Fruit fly (Drosophila melanogaster) whole organism, embryonic: ENCODE data around the gene CG42324.
A peak's percentile ranks its signal among the peaks of the same experiment; 100 is the strongest.

Experiments
- Adf1 ChIP-seq: fragments of 200-800 bp; sonication (Bioruptor generic); IDR thresholded peaks from 2 replicates; pipeline ENCODE4 v1.3.6; 2022; ENCODE audit warnings: missing biosample characterization, missing genetic modification characterization
- Awh ChIP-seq: fragments of 200-800 bp; sonication (Bioruptor generic); IDR thresholded peaks from 2 replicates; pipeline ENCODE4, ENCODE4 v1.3.6; 2022; ENCODE audit warnings: missing biosample characterization, missing genetic modification characterization
- Blimp-1 ChIP-seq: fragments of 200-800 bp; sonication (Bioruptor generic); optimal IDR thresholded peaks from 3 replicates; lab custom pipeline; 2018; ENCODE audit warnings: missing biosample characterization, missing genetic modification characterization, mild to moderate bottlenecking, moderate library complexity, missing genetic modification reagents
- CG10209 ChIP-seq: fragments of 200-800 bp; sonication (Bioruptor generic); optimal IDR thresholded peaks from 3 replicates; lab custom pipeline; 2017; ENCODE audit warnings: missing biosample characterization, mild to moderate bottlenecking, missing genetic modification characterization, missing genetic modification reagents
- CG12219 ChIP-seq: fragments of 200-800 bp; sonication (Bioruptor generic); optimal IDR thresholded peaks from 3 replicates; lab custom pipeline; 2018; ENCODE audit warnings: missing biosample characterization, mild to moderate bottlenecking, missing genetic modification characterization
- CG13296 ChIP-seq: fragments of 200-800 bp; sonication (Bioruptor generic); optimal IDR thresholded peaks from 3 replicates; lab custom pipeline; 2018; ENCODE audit warnings: missing biosample characterization, mild to moderate bottlenecking, missing genetic modification characterization
- CG13424 ChIP-seq: fragments of 200-800 bp; sonication (Bioruptor generic); optimal IDR thresholded peaks from 2 replicates; lab custom pipeline; 2019; ENCODE audit warnings: missing biosample characterization, mild to moderate bottlenecking, missing genetic modification characterization, moderate library complexity
- CG13894 ChIP-seq: fragments of 200-800 bp; sonication (Bioruptor generic); optimal IDR thresholded peaks from 3 replicates; lab custom pipeline; 2018; ENCODE audit warnings: missing biosample characterization, mild to moderate bottlenecking, missing genetic modification characterization, moderate library complexity
- CG1529 ChIP-seq: fragments of 200-800 bp; sonication (Bioruptor generic); optimal IDR thresholded peaks from 3 replicates; lab custom pipeline; 2018; ENCODE audit warnings: missing biosample characterization, missing genetic modification characterization
- CG15696 ChIP-seq: fragments of 200-800 bp; sonication (Bioruptor generic); optimal IDR thresholded peaks from 2 replicates; lab custom pipeline; 2019; ENCODE audit warnings: missing biosample characterization, mild to moderate bottlenecking, missing genetic modification characterization, moderate library complexity
- CG16779 ChIP-seq: fragments of 200-800 bp; sonication (Bioruptor generic); IDR thresholded peaks from 2 replicates; pipeline ENCODE4 v1.3.6; 2022; ENCODE audit warnings: missing biosample characterization, missing genetic modification characterization
- CG17186 ChIP-seq: fragments of 200-800 bp; sonication (Bioruptor generic); optimal IDR thresholded peaks from 3 replicates; lab custom pipeline; 2017; ENCODE audit warnings: missing biosample characterization, missing genetic modification reagents, missing genetic modification characterization
- CG17802 ChIP-seq: fragments of 200-800 bp; sonication (Bioruptor generic); optimal IDR thresholded peaks from 2 replicates; lab custom pipeline; 2018; ENCODE audit warnings: missing biosample characterization, mild to moderate bottlenecking, missing genetic modification characterization, moderate library complexity
- CG17912 ChIP-seq: fragments of 200-800 bp; sonication (Bioruptor generic); optimal IDR thresholded peaks from 2 replicates; lab custom pipeline; 2018; ENCODE audit warnings: missing biosample characterization, mild to moderate bottlenecking, missing genetic modification characterization
- CG18764 ChIP-seq: fragments of 200-800 bp; sonication (Bioruptor generic); optimal IDR thresholded peaks from 3 replicates; lab custom pipeline; 2016; ENCODE audit warnings: missing biosample characterization, missing genetic modification characterization
- CG2875 ChIP-seq: fragments of 200-800 bp; sonication (Bioruptor generic); optimal IDR thresholded peaks from 2 replicates; lab custom pipeline; 2017; ENCODE audit warnings: missing biosample characterization, mild to moderate bottlenecking, missing genetic modification characterization, missing genetic modification reagents
- CG30431 ChIP-seq: fragments of 200-800 bp; sonication (Bioruptor generic); optimal IDR thresholded peaks from 2 replicates; lab custom pipeline; 2017; ENCODE audit warnings: missing biosample characterization, missing genetic modification characterization
- CG31365 ChIP-seq: fragments of 200-800 bp; sonication (Bioruptor generic); optimal IDR thresholded peaks from 2 replicates; lab custom pipeline; 2018; ENCODE audit warnings: missing biosample characterization, mild to moderate bottlenecking, missing genetic modification characterization
- CG3995 ChIP-seq: fragments of 200-800 bp; sonication (Bioruptor generic); optimal IDR thresholded peaks from 3 replicates; lab custom pipeline; 2016; ENCODE audit warnings: missing biosample characterization, missing genetic modification characterization
- CG6175 ChIP-seq: fragments of 200-800 bp; sonication (Bioruptor generic); IDR thresholded peaks from 3 replicates; pipeline ENCODE4 v1.3.6; 2022; ENCODE audit warnings: missing biosample characterization, missing genetic modification characterization
- CG6689 ChIP-seq: fragments of 200-800 bp; sonication (Bioruptor generic); IDR thresholded peaks from 2 replicates; pipeline ENCODE4 v1.3.6; 2022; ENCODE audit warnings: missing biosample characterization, missing genetic modification characterization
- Dll ChIP-seq: fragments of 200-800 bp; sonication (Bioruptor generic); IDR thresholded peaks from 4 replicates; pipeline ENCODE4 v1.3.6; 2022; ENCODE audit warnings: missing biosample characterization, missing genetic modification characterization; ENCODE audit not compliant: partially characterized antibody
- Doc3 ChIP-seq: fragments of 200-800 bp; sonication (Bioruptor generic); IDR thresholded peaks from 3 replicates; pipeline ENCODE4 v1.3.6; 2022; ENCODE audit warnings: missing biosample characterization, missing genetic modification characterization; ENCODE audit not compliant: partially characterized antibody
- Dref ChIP-seq: fragments of 200-800 bp; sonication (Bioruptor generic); IDR thresholded peaks from 2 replicates; pipeline ENCODE4 v1.3.6; 2022; ENCODE audit warnings: missing biosample characterization, missing genetic modification characterization
- Ets97D ChIP-seq: fragments of 200-800 bp; sonication (Bioruptor generic); optimal IDR thresholded peaks from 3 replicates; lab custom pipeline; 2016; ENCODE audit warnings: missing biosample characterization, missing genetic modification characterization
- Fer2 ChIP-seq: fragments of 200-800 bp; sonication (Bioruptor generic); optimal IDR thresholded peaks from 2 replicates; lab custom pipeline; 2018; ENCODE audit warnings: missing biosample characterization, mild to moderate bottlenecking, missing genetic modification characterization, moderate library complexity
- HLH3B ChIP-seq: fragments of 200-800 bp; sonication (Bioruptor generic); IDR thresholded peaks from 2 replicates; pipeline ENCODE4 v1.3.6; 2022; ENCODE audit warnings: missing biosample characterization, missing genetic modification characterization
- Hr3 ChIP-seq: fragments of 200-800 bp; sonication (Bioruptor generic); optimal IDR thresholded peaks from 3 replicates; lab custom pipeline; 2016; ENCODE audit warnings: missing biosample characterization, missing genetic modification characterization
- Oli ChIP-seq: fragments of 200-800 bp; sonication (Bioruptor generic); optimal IDR thresholded peaks from 2 replicates; lab custom pipeline; 2018; ENCODE audit warnings: missing biosample characterization, mild to moderate bottlenecking, missing genetic modification characterization, moderate library complexity
- Six4 ChIP-seq: fragments of 200-800 bp; sonication (Bioruptor generic); optimal IDR thresholded peaks from 2 replicates; lab custom pipeline; 2016; ENCODE audit warnings: missing biosample characterization, missing genetic modification characterization
- al ChIP-seq: fragments of 200-800 bp; sonication (Bioruptor generic); IDR thresholded peaks from 2 replicates; pipeline ENCODE4 v1.3.6; 2022; ENCODE audit warnings: missing biosample characterization, missing genetic modification characterization
- ash1 ChIP-seq: fragments of 200-800 bp; sonication (Bioruptor generic); optimal IDR thresholded peaks from 2 replicates; lab custom pipeline; 2018; ENCODE audit warnings: missing biosample characterization, mild to moderate bottlenecking, missing genetic modification characterization
- chm ChIP-seq: fragments of 200-800 bp; sonication (Bioruptor generic); IDR thresholded peaks from 2 replicates; pipeline ENCODE4 v1.3.6; 2022; ENCODE audit warnings: missing biosample characterization, missing genetic modification characterization
- corto ChIP-seq: fragments of 200-800 bp; sonication (Bioruptor generic); optimal IDR thresholded peaks from 2 replicates; lab custom pipeline; 2016; ENCODE audit warnings: missing biosample characterization, mild to moderate bottlenecking, missing genetic modification characterization, moderate library complexity
- crp ChIP-seq, 2 experiments: fragments of 200-800 bp; sonication (Bioruptor generic); optimal IDR thresholded peaks; 2 replicates in 1 of 2; 3 replicates in 1 of 2; lab custom pipeline; 2017; ENCODE audit warnings: missing biosample characterization in 2 of 2, missing genetic modification characterization in 2 of 2, mild to moderate bottlenecking in 1 of 2, moderate library complexity in 1 of 2
- disco-r ChIP-seq: fragments of 200-800 bp; sonication (Bioruptor generic); optimal IDR thresholded peaks from 2 replicates; lab custom pipeline; 2016; ENCODE audit warnings: missing biosample characterization, missing genetic modification characterization
- dm ChIP-seq: fragments of 200-800 bp; sonication (Bioruptor generic); optimal IDR thresholded peaks from 3 replicates; lab custom pipeline; 2016; ENCODE audit warnings: missing biosample characterization, missing genetic modification characterization
- dmrt11E ChIP-seq: fragments of 200-800 bp; sonication (Bioruptor generic); optimal IDR thresholded peaks from 3 replicates; lab custom pipeline; 2018; ENCODE audit warnings: missing biosample characterization, mild to moderate bottlenecking, missing genetic modification characterization, moderate library complexity
- ewg ChIP-seq: fragments of 200-800 bp; sonication (Bioruptor generic); optimal IDR thresholded peaks from 3 replicates; lab custom pipeline; 2017; ENCODE audit warnings: mild to moderate bottlenecking, missing biosample characterization, missing genetic modification reagents, missing genetic modification characterization
- hkb ChIP-seq, 2 experiments: fragments of 200-800 bp in 1 of 2; fragments of >200 bp in 1 of 2; sonication (Bioruptor generic) in 1 of 2; IDR thresholded peaks in 1 of 2; optimal IDR thresholded peaks in 1 of 2; 2 replicates each; pipeline versions ENCODE4 v1.3.6 to Lab custom; 2017 to 2022; ENCODE audit warnings: missing biosample characterization in 1 of 2, missing genetic modification characterization in 1 of 2
- inv ChIP-seq: fragments of 200-800 bp; sonication (Bioruptor generic); IDR thresholded peaks from 2 replicates; pipeline ENCODE4 v1.3.6; 2022; ENCODE audit warnings: missing biosample characterization, missing genetic modification characterization; ENCODE audit not compliant: partially characterized antibody
- jing ChIP-seq: fragments of 200-800 bp; sonication (Bioruptor generic); optimal IDR thresholded peaks from 2 replicates; lab custom pipeline; 2018; ENCODE audit warnings: missing biosample characterization, mild to moderate bottlenecking, missing genetic modification characterization
- pan ChIP-seq, 4 experiments: fragments of >200 bp in 3 of 4; fragments of 200-800 bp in 1 of 4; sonication (Bioruptor generic) in 1 of 4; optimal IDR thresholded peaks in 3 of 4; IDR thresholded peaks in 1 of 4; 2 replicates each; pipeline versions ENCODE4 v1.3.6 to Lab custom; 2017 to 2022; ENCODE audit warnings: missing biosample characterization in 2 of 4, missing genetic modification characterization in 2 of 4, mixed read lengths in 1 of 4
- peb ChIP-seq: fragments of 200-800 bp; sonication (Bioruptor generic); IDR thresholded peaks from 2 replicates; pipeline ENCODE4 v1.3.6; 2022; ENCODE audit warnings: missing biosample characterization, missing genetic modification characterization
- pita ChIP-seq: fragments of 200-800 bp; sonication (Bioruptor generic); optimal IDR thresholded peaks from 2 replicates; lab custom pipeline; 2017; ENCODE audit warnings: missing biosample characterization, mild to moderate bottlenecking, missing genetic modification characterization
- ranshi ChIP-seq: fragments of 200-800 bp; sonication (Bioruptor generic); IDR thresholded peaks from 2 replicates; pipeline ENCODE4 v1.3.6; 2022; ENCODE audit warnings: missing biosample characterization, missing genetic modification characterization
- schlank ChIP-seq: fragments of 200-800 bp; sonication (Bioruptor generic); optimal IDR thresholded peaks from 2 replicates; lab custom pipeline; 2018; ENCODE audit warnings: missing biosample characterization, mild to moderate bottlenecking, missing genetic modification characterization
- shn ChIP-seq: fragments of 200-800 bp; sonication (Bioruptor generic); optimal IDR thresholded peaks from 3 replicates; lab custom pipeline; 2016; ENCODE audit warnings: missing biosample characterization, missing genetic modification characterization
- usp ChIP-seq: fragments of >200 bp; optimal IDR thresholded peaks from 2 replicates; lab custom pipeline; 2017; ENCODE audit warnings: missing biosample characterization, missing genetic modification characterization
- vnd ChIP-seq: fragments of 200-800 bp; sonication (Bioruptor generic); IDR thresholded peaks from 3 replicates; pipeline ENCODE4 v1.3.6; 2022; ENCODE audit warnings: missing biosample characterization, missing genetic modification characterization; ENCODE audit not compliant: partially characterized antibody

CG42324 gene

dm6 chr3L:3449680-3450079 is 22.6 kb upstream of the CG42324 start (continued):
- peak; percentile 57 for TF ChIP-seq Oli (tag; lab: Kevin White, UChicago)
- TF ChIP-seq Awh (GFP tag; lab: Robert Waterston, UW), result no peak
- TF ChIP-seq HLH3B (GFP tag; lab: Robert Waterston, UW), result no peak
- peak; percentile 0 for TF ChIP-seq Ets97D (GFP tag; lab: Kevin White, UChicago)
- TF ChIP-seq ranshi (GFP tag; lab: Robert Waterston, UW), result no peak
- TF ChIP-seq CG6689 (GFP tag; lab: Robert Waterston, UW), result no peak
- no peak for TF ChIP-seq vnd (GFP tag; lab: Robert Waterston, UW)
- TF ChIP-seq pan (optimal IDR thresholded peaks at IDR 0.05; lab: Kevin White, UChicago), result no peak
- TF ChIP-seq pan (GFP tag; optimal IDR thresholded peaks at IDR 0.05 in 1 of 2, IDR thresholded peaks at IDR 0.05 in 1 of 2), result no peak
- no peak for TF ChIP-seq disco-r
- TF ChIP-seq CG13296 (GFP tag; lab: Kevin White, UChicago), result no peak
- no peak for TF ChIP-seq CG31365 (tag; lab: Kevin White, UChicago)
- no peak for TF ChIP-seq Dll (GFP tag; lab: Robert Waterston, UW)
- TF ChIP-seq CG18764, result no peak
- no peak for TF ChIP-seq Six4
- TF ChIP-seq CG2875, result peak; percentile 32
- no peak for TF ChIP-seq CG15696
- TF ChIP-seq CG1529 (GFP tag; lab: Kevin White, UChicago), result no peak
- no peak for TF ChIP-seq dm
- 0 out of 2 replicates have a peak, but pooled peaks have one; percentile 19 for TF ChIP-seq chm (GFP tag; lab: Robert Waterston, UW)
- TF ChIP-seq corto (GFP tag; lab: Kevin White, UChicago), result no peak
- TF ChIP-seq hkb (optimal IDR thresholded peaks at IDR 0.05; lab: Kevin White, UChicago), result no peak
- TF ChIP-seq hkb (GFP tag; IDR thresholded peaks at IDR 0.05; lab: Robert Waterston, UW), result no peak; the same call in 1 of the 2 replicates
- no peak for TF ChIP-seq CG16779 (GFP tag; lab: Robert Waterston, UW)
- TF ChIP-seq inv (GFP tag; lab: Robert Waterston, UW), result no peak
- TF ChIP-seq peb, result no peak
- TF ChIP-seq CG13894 (tag; lab: Kevin White, UChicago), result no peak
- no peak for TF ChIP-seq al (GFP tag; lab: Robert Waterston, UW)
- no peak for TF ChIP-seq Fer2
- peak; percentile 21 for TF ChIP-seq CG13424 (tag; lab: Kevin White, UChicago)
- TF ChIP-seq dmrt11E (tag; lab: Kevin White, UChicago), result peak; percentile 44
- no peak for TF ChIP-seq ash1 (GFP tag; lab: Kevin White, UChicago)
- no peak for TF ChIP-seq CG17802 (tag; lab: Kevin White, UChicago)
- peak; percentile 1 for TF ChIP-seq Hr3 (GFP tag; lab: Kevin White, UChicago)
- peak; percentile 22 for TF ChIP-seq CG30431 (GFP tag; lab: Kevin White, UChicago)
- no peak for TF ChIP-seq schlank (tag; lab: Kevin White, UChicago)
- TF ChIP-seq jing (GFP tag; lab: Kevin White, UChicago), result no peak
- TF ChIP-seq CG3995 (GFP tag; lab: Kevin White, UChicago), result no peak
- no peak for TF ChIP-seq Doc3 (GFP tag; lab: Robert Waterston, UW)
- no peak for TF ChIP-seq CG12219
- TF ChIP-seq CG10209 (GFP tag; lab: Kevin White, UChicago), result peak; percentile 27
- TF ChIP-seq shn (GFP tag; lab: Kevin White, UChicago), result no peak
- no peak for TF ChIP-seq Adf1 (GFP tag; lab: Robert Waterston, UW)
- TF ChIP-seq usp (GFP tag; lab: Kevin White, UChicago), result no peak
- no peak for TF ChIP-seq pita
- TF ChIP-seq CG17912 (GFP tag; lab: Kevin White, UChicago), result no peak
- no peak for TF ChIP-seq CG17186
- no peak for TF ChIP-seq Dref (GFP tag; lab: Robert Waterston, UW)
- peak; percentile 8 for TF ChIP-seq ewg (GFP tag; lab: Kevin White, UChicago)
- TF ChIP-seq Blimp-1 (GFP tag; lab: Kevin White, UChicago), result no peak
- no peak for TF ChIP-seq crp (GFP tag; optimal IDR thresholded peaks at IDR 0.05; lab: Kevin White, UChicago)
- no peak for TF ChIP-seq CG6175
